Worm (Caenorhabditis elegans): ENCODE data around the gene ccm-2.

- TF ChIP-seq klf-2 (GFP tag; conservative IDR thresholded peaks at IDR 0.05) (no peak), tab-1 (GFP tag; IDR thresholded peaks at IDR 0.05) (no peak)
Measured at ce11 chrIV:1785156-1785555, 49.3 kb upstream of the ccm-2 start.

All from whole organism, midembryonic.